Worm (Caenorhabditis elegans): ENCODE data around the gene nhr-190.

DNA sequence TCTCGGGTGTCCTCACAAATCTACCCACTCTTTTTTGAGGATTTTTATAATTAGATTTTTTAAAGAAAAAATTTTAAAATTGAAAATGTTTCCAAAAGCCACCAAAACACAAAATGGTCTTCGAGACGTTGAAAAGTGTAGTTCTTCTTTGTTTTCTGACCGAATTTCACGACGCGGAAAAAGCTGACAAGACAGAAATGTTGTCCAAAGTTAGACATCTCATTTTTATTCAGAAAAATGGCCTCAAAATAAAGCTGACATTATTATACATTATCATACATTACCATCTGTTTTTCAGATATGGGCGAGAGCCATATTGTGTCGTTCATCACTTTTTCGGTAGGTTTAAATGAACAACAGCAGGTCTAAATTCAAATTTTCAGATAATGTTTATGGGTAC is 36.9 kb upstream of the nhr-190 start, which contains the start of gene srx-22:
- TF ChIP-seq rpc-1 (optimal IDR thresholded peaks at IDR 0.05) (no peak), rpc-1 (tag; optimal IDR thresholded peaks at IDR 0.05) (no peak), unc-130 (GFP tag; optimal IDR thresholded peaks at IDR 0.05) (no peak), F23B12.7 (tag; optimal IDR thresholded peaks at IDR 0.05; ENCODE audit: insufficient read depth) (no peak), ets-4 (GFP tag; optimal IDR thresholded peaks at IDR 0.05) (no peak), unc-62 (GFP tag; optimal IDR thresholded peaks at IDR 0.05) (no peak), egl-44 (GFP tag; IDR thresholded peaks at IDR 0.05) (no peak)

All from whole organism, young adult.